Worm (Caenorhabditis elegans): ENCODE measurements around the gene F28H7.7.

DNA sequence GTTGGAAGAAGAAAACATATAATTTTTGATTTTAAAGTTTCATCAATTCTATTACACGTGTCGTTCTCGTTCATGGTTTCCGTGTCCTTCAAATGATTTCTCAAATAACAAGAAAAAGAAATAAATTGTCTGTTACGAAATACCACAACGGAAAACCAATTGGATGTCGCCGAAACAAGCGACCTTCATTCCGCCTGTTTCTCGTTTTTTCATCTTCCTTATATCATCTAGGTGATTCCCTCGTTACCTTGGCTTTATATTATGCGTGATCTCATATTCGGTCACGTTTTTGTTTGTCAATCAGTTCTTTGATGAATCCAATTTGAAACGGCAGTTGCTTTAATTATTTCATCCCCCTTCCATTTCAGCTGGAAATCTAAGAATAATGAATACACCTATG is 3.2 kb upstream of the F28H7.7 start:
- TF ChIP-seq flt-1 (GFP tag; IDR thresholded peaks at IDR 0.05) (no peak), ref-1 (GFP tag; conservative IDR thresholded peaks at IDR 0.05) (no peak), klf-2 (GFP tag; conservative IDR thresholded peaks at IDR 0.05) (no peak), cog-1 (tag; optimal IDR thresholded peaks at IDR 0.05) (no peak), ztf-29 (GFP tag; IDR thresholded peaks at IDR 0.05) (no peak), ztf-23 (GFP tag; IDR thresholded peaks at IDR 0.05) (no peak), tab-1 (GFP tag; IDR thresholded peaks at IDR 0.05) (no peak), T22C8.4 (GFP tag; IDR thresholded peaks at IDR 0.05) (no peak)
